Worm (Caenorhabditis elegans): Measurements from ENCODE around the gene myrf-1.

- TF ChIP-seq ztf-11 (tag; optimal IDR thresholded peaks at IDR 0.05) (no peak), unc-39 (tag; optimal IDR thresholded peaks at IDR 0.05) (no peak), elt-3 (tag; optimal IDR thresholded peaks at IDR 0.05) (no peak), pha-4 (tag; optimal IDR thresholded peaks at IDR 0.05) (no peak), unc-62 (GFP tag; optimal IDR thresholded peaks at IDR 0.05) (no peak), ceh-83 (GFP tag; optimal IDR thresholded peaks at IDR 0.05) (no peak), nhr-237 (tag; optimal IDR thresholded peaks at IDR 0.05) (no peak), nhr-12 (tag; optimal IDR thresholded peaks at IDR 0.05) (no peak), sem-2 (GFP tag; optimal IDR thresholded peaks at IDR 0.05) (no peak), nhr-28 (tag; optimal IDR thresholded peaks at IDR 0.05) (no peak), snpc-4 (tag; optimal IDR thresholded peaks at IDR 0.05) (no peak), lsy-2 (tag; optimal IDR thresholded peaks at IDR 0.05) (no peak)
Observed at ce11 chrII:10476959-10477358, 25.4 kb downstream of the myrf-1 start, which contains the start of gene ZK666.4.
